Fruit fly (Drosophila melanogaster) whole organism, embryonic: ENCODE results near the gene CG33969.

Source experiments
- BtbVII ChIP-seq: fragments of 200-800 bp; sonication (Bioruptor generic); optimal IDR thresholded peaks from 3 replicates; lab custom pipeline; 2017; ENCODE audit warnings: missing biosample characterization, mild to moderate bottlenecking, missing genetic modification characterization
- Bteb2 ChIP-seq: fragments of 200-800 bp; sonication (Bioruptor generic); optimal IDR thresholded peaks from 2 replicates; lab custom pipeline; 2016; ENCODE audit warnings: missing biosample characterization, missing genetic modification characterization
- CG10321 ChIP-seq: fragments of 200-800 bp; sonication (Bioruptor generic); IDR thresholded peaks from 2 replicates; pipeline ENCODE4 v1.3.6; 2022; ENCODE audit warnings: missing biosample characterization, missing genetic modification characterization
- CG10543 ChIP-seq: fragments of 200-800 bp; sonication (Bioruptor generic); optimal IDR thresholded peaks from 3 replicates; lab custom pipeline; 2017; ENCODE audit warnings: missing biosample characterization, mild to moderate bottlenecking, missing genetic modification characterization, moderate library complexity
- CG10565 ChIP-seq: fragments of 200-800 bp; sonication (Bioruptor generic); optimal IDR thresholded peaks from 3 replicates; lab custom pipeline; 2016; ENCODE audit warnings: missing biosample characterization, mild to moderate bottlenecking, missing genetic modification characterization
- CG10959 ChIP-seq: fragments of 200-800 bp; sonication (Bioruptor generic); IDR thresholded peaks from 2 replicates; pipeline ENCODE4 v1.3.6; 2022; ENCODE audit warnings: missing biosample characterization, missing genetic modification characterization
- CG11247 ChIP-seq: fragments of 200-800 bp; sonication (Bioruptor generic); IDR thresholded peaks from 2 replicates; pipeline ENCODE4 v1.3.6; 2022; ENCODE audit warnings: missing biosample characterization, missing genetic modification characterization
- CG11504 ChIP-seq: fragments of 200-800 bp; sonication (Bioruptor generic); optimal IDR thresholded peaks from 3 replicates; lab custom pipeline; 2019; ENCODE audit warnings: missing biosample characterization, mild to moderate bottlenecking, missing genetic modification characterization, moderate library complexity
- CG1233 ChIP-seq: fragments of 200-800 bp; sonication (Bioruptor generic); optimal IDR thresholded peaks from 4 replicates; lab custom pipeline; 2018; ENCODE audit warnings: missing biosample characterization, mild to moderate bottlenecking, missing genetic modification characterization
- CG15514 ChIP-seq: fragments of 200-800 bp; sonication (Bioruptor generic); optimal IDR thresholded peaks from 3 replicates; lab custom pipeline; 2017; ENCODE audit warnings: missing biosample characterization, missing genetic modification characterization, mild to moderate bottlenecking, moderate library complexity, missing genetic modification reagents
- CG1647 ChIP-seq: fragments of 200-800 bp; sonication (Bioruptor generic); optimal IDR thresholded peaks from 3 replicates; lab custom pipeline; 2016; ENCODE audit warnings: missing biosample characterization, missing genetic modification characterization
- CG17359 ChIP-seq: fragments of 200-800 bp; sonication (Bioruptor generic); optimal IDR thresholded peaks from 3 replicates; lab custom pipeline; 2018; ENCODE audit warnings: missing biosample characterization, mild to moderate bottlenecking, missing genetic modification characterization, moderate library complexity
- CG17612 ChIP-seq: fragments of 200-800 bp; sonication (Bioruptor generic); IDR thresholded peaks from 2 replicates; pipeline ENCODE4 v1.3.6; 2022; ENCODE audit warnings: missing biosample characterization, missing genetic modification characterization
- CG18619 ChIP-seq: fragments of 200-800 bp; sonication (Bioruptor generic); optimal IDR thresholded peaks from 3 replicates; lab custom pipeline; 2017; ENCODE audit warnings: missing biosample characterization, mild to moderate bottlenecking, missing genetic modification characterization
- CG31441 ChIP-seq: fragments of 200-800 bp; sonication (Bioruptor generic); IDR thresholded peaks from 2 replicates; pipeline ENCODE4 v1.3.6; 2022; ENCODE audit warnings: missing biosample characterization, missing genetic modification characterization
- CG34422 ChIP-seq: fragments of 200-800 bp; sonication (Bioruptor generic); IDR thresholded peaks from 3 replicates; pipeline ENCODE4 v1.3.6; 2022; ENCODE audit warnings: missing biosample characterization, missing genetic modification characterization
- CG3726 ChIP-seq: fragments of 200-800 bp; sonication (Bioruptor generic); IDR thresholded peaks from 3 replicates; pipeline ENCODE4, ENCODE4 v1.3.6; 2022; ENCODE audit warnings: missing biosample characterization, missing genetic modification characterization
- CG42726 ChIP-seq: fragments of 200-800 bp; sonication (Bioruptor generic); IDR thresholded peaks from 2 replicates; pipeline ENCODE4 v1.3.6; 2022; ENCODE audit warnings: missing biosample characterization, missing genetic modification characterization; ENCODE audit not compliant: partially characterized antibody
- CG4730 ChIP-seq: fragments of 200-800 bp; sonication (Bioruptor generic); IDR thresholded peaks from 2 replicates; pipeline ENCODE4 v1.3.6; 2022; ENCODE audit warnings: missing biosample characterization, missing genetic modification characterization
- CG6175 ChIP-seq: fragments of 200-800 bp; sonication (Bioruptor generic); IDR thresholded peaks from 3 replicates; pipeline ENCODE4 v1.3.6; 2022; ENCODE audit warnings: missing biosample characterization, missing genetic modification characterization
- CG7556 ChIP-seq: fragments of 200-800 bp; sonication (Bioruptor generic); optimal IDR thresholded peaks from 2 replicates; lab custom pipeline; 2017; ENCODE audit warnings: missing biosample characterization, mild to moderate bottlenecking, missing genetic modification characterization
- CG7745 ChIP-seq: fragments of 200-800 bp; sonication (Bioruptor generic); optimal IDR thresholded peaks from 2 replicates; lab custom pipeline; 2018; ENCODE audit warnings: missing biosample characterization, mild to moderate bottlenecking, missing genetic modification characterization, moderate library complexity
- CG8290 ChIP-seq, 3 experiments: fragments of 200-800 bp; sonication (Bioruptor generic); optimal IDR thresholded peaks; 2 replicates each; lab custom pipeline; 2016 to 2019; ENCODE audit warnings: missing biosample characterization in 3 of 3, missing genetic modification characterization in 3 of 3, mild to moderate bottlenecking in 2 of 3, moderate library complexity in 1 of 3
- CG8765 ChIP-seq: fragments of 200-800 bp; sonication (Bioruptor generic); IDR thresholded peaks from 2 replicates; pipeline ENCODE4 v1.3.6; 2022; ENCODE audit warnings: missing biosample characterization, missing genetic modification characterization
- Eip74EF ChIP-seq, 2 experiments: fragments of 200-800 bp in 1 of 2; fragments of >200 bp in 1 of 2; sonication (Bioruptor generic) in 1 of 2; optimal IDR thresholded peaks; 2 replicates each; lab custom pipeline; 2017 to 2019; ENCODE audit warnings: missing biosample characterization in 2 of 2, missing genetic modification characterization in 2 of 2, mild to moderate bottlenecking in 1 of 2, moderate library complexity in 1 of 2
- Ets97D ChIP-seq: fragments of 200-800 bp; sonication (Bioruptor generic); optimal IDR thresholded peaks from 3 replicates; lab custom pipeline; 2016; ENCODE audit warnings: missing biosample characterization, missing genetic modification characterization
- Fer3 ChIP-seq: fragments of 200-800 bp; sonication (Bioruptor generic); optimal IDR thresholded peaks from 2 replicates; lab custom pipeline; 2018; ENCODE audit warnings: missing biosample characterization, mild to moderate bottlenecking, missing genetic modification characterization, moderate library complexity
- Mad ChIP-seq: fragments of 200-800 bp; sonication (Bioruptor generic); optimal IDR thresholded peaks from 2 replicates; lab custom pipeline; 2016; ENCODE audit warnings: missing biosample characterization, missing genetic modification characterization
- Nf-YA ChIP-seq: fragments of 200-800 bp; sonication (Bioruptor generic); IDR thresholded peaks from 2 replicates; pipeline ENCODE4 v1.3.6; 2022; ENCODE audit warnings: missing biosample characterization, missing genetic modification characterization
- Poxn ChIP-seq: fragments of 200-800 bp; sonication (Bioruptor generic); IDR thresholded peaks from 2 replicates; pipeline ENCODE4 v1.3.6; 2022; ENCODE audit warnings: missing biosample characterization, missing genetic modification characterization
- crc ChIP-seq: fragments of 200-800 bp; sonication (Bioruptor generic); optimal IDR thresholded peaks from 2 replicates; lab custom pipeline; 2016; ENCODE audit warnings: missing biosample characterization, missing genetic modification characterization
- dmrt11E ChIP-seq: fragments of 200-800 bp; sonication (Bioruptor generic); optimal IDR thresholded peaks from 3 replicates; lab custom pipeline; 2018; ENCODE audit warnings: missing biosample characterization, mild to moderate bottlenecking, missing genetic modification characterization, moderate library complexity
- exex ChIP-seq: fragments of 200-800 bp; sonication (Bioruptor generic); optimal IDR thresholded peaks from 4 replicates; lab custom pipeline; 2018; ENCODE audit warnings: missing biosample characterization, mild to moderate bottlenecking, missing genetic modification characterization, moderate library complexity
- fd64A ChIP-seq: fragments of 200-800 bp; sonication (Bioruptor generic); optimal IDR thresholded peaks from 3 replicates; lab custom pipeline; 2018; ENCODE audit warnings: missing biosample characterization, mild to moderate bottlenecking, missing genetic modification characterization
- grau ChIP-seq: fragments of 200-800 bp; optimal IDR thresholded peaks from 3 replicates; lab custom pipeline; 2019; ENCODE audit warnings: missing biosample characterization, mild to moderate bottlenecking, missing genetic modification characterization, moderate library complexity
- grn ChIP-seq: fragments of 200-800 bp; sonication (Bioruptor generic); optimal IDR thresholded peaks from 3 replicates; lab custom pipeline; 2017; ENCODE audit warnings: missing biosample characterization, missing genetic modification characterization
- gro ChIP-seq: fragments of 200-800 bp; sonication (Bioruptor generic); optimal IDR thresholded peaks from 2 replicates; lab custom pipeline; 2016; ENCODE audit warnings: missing biosample characterization, missing genetic modification characterization
- her ChIP-seq: fragments of 200-800 bp; sonication (Bioruptor generic); optimal IDR thresholded peaks from 2 replicates; lab custom pipeline; 2016; ENCODE audit warnings: missing biosample characterization, missing genetic modification characterization
- jing ChIP-seq: fragments of 200-800 bp; sonication (Bioruptor generic); optimal IDR thresholded peaks from 2 replicates; lab custom pipeline; 2018; ENCODE audit warnings: missing biosample characterization, mild to moderate bottlenecking, missing genetic modification characterization
- kni ChIP-seq: fragments of 200-800 bp; sonication (Bioruptor generic); optimal IDR thresholded peaks from 3 replicates; lab custom pipeline; 2017; ENCODE audit warnings: mild to moderate bottlenecking, missing biosample characterization, missing genetic modification reagents, missing genetic modification characterization
- lov ChIP-seq, 2 experiments: fragments of 200-800 bp in 1 of 2; fragments of >200 bp in 1 of 2; sonication (Bioruptor generic) in 1 of 2; IDR thresholded peaks in 1 of 2; optimal IDR thresholded peaks in 1 of 2; 2 replicates in 1 of 2; 3 replicates in 1 of 2; pipeline versions ENCODE4 v1.3.6 to Lab custom; 2017 to 2022; ENCODE audit warnings: missing biosample characterization in 1 of 2, missing genetic modification characterization in 1 of 2
- pb ChIP-seq: fragments of 200-800 bp; sonication (Bioruptor generic); optimal IDR thresholded peaks from 3 replicates; lab custom pipeline; 2016; ENCODE audit warnings: missing biosample characterization, missing genetic modification characterization
- pum ChIP-seq: fragments of 200-800 bp; sonication (Bioruptor generic); optimal IDR thresholded peaks from 2 replicates; lab custom pipeline; 2016; ENCODE audit warnings: missing biosample characterization, missing genetic modification characterization
- rib ChIP-seq: fragments of 200-800 bp; sonication (Bioruptor generic); IDR thresholded peaks from 2 replicates; pipeline ENCODE4 v1.3.6; 2022; ENCODE audit warnings: missing biosample characterization, missing genetic modification characterization
- sim ChIP-seq: fragments of 200-800 bp; sonication (Bioruptor generic); IDR thresholded peaks from 2 replicates; pipeline ENCODE4 v1.3.6; 2022; ENCODE audit warnings: missing biosample characterization, missing genetic modification characterization
- tio ChIP-seq: fragments of 200-800 bp; sonication (Bioruptor generic); optimal IDR thresholded peaks from 2 replicates; lab custom pipeline; 2017; ENCODE audit warnings: missing biosample characterization, missing genetic modification characterization, inconsistent platforms
- ttk ChIP-seq: fragments of 200-800 bp; sonication (Bioruptor generic); IDR thresholded peaks from 2 replicates; pipeline ENCODE4 v2.1.2; 2022; ENCODE audit warnings: missing biosample characterization, missing genetic modification characterization
- unc-4 ChIP-seq: fragments of 200-800 bp; sonication (Bioruptor generic); IDR thresholded peaks from 2 replicates; pipeline ENCODE4 v1.3.6; 2022; ENCODE audit warnings: missing biosample characterization, missing genetic modification characterization; ENCODE audit not compliant: partially characterized antibody
- vnd ChIP-seq: fragments of 200-800 bp; sonication (Bioruptor generic); IDR thresholded peaks from 3 replicates; pipeline ENCODE4 v1.3.6; 2022; ENCODE audit warnings: missing biosample characterization, missing genetic modification characterization; ENCODE audit not compliant: partially characterized antibody
- wor ChIP-seq: fragments of 200-800 bp; sonication (Bioruptor generic); IDR thresholded peaks from 2 replicates; pipeline ENCODE4 v1.3.6; 2022; ENCODE audit warnings: missing biosample characterization, missing genetic modification characterization
- zen2 ChIP-seq: fragments of 200-800 bp; sonication (Bioruptor generic); IDR thresholded peaks from 3 replicates; pipeline ENCODE4 v1.3.6; 2022; ENCODE audit warnings: missing biosample characterization, missing genetic modification characterization; ENCODE audit not compliant: partially characterized antibody

Gene CG33969

DNA sequence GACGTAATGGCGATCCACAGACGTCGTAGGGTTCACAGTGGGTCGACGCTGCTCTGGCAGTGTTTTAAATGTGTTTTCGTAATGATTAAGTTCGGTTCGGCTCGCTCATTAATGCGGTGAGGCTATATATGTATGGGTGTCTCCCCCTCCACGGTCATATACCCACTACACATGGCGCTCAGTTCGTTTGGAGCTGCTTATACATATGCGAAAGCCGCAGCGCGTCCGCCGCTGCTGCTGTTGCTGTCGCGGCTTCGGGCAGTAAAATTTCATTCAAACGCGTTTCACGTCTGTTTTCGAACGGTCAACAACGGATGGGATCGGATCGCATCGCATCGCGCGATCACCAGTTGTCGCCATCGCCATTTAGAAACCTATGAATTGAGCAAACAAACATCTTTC is 7.4 kb downstream of the CG33969 start (continued):
- 0 out of 2 replicates have a peak, but pooled peaks have one; percentile 12 for TF ChIP-seq ttk (GFP tag; lab: Robert Waterston, UW)
- TF ChIP-seq CG10543: peak; percentile 77
- no peak for TF ChIP-seq Ets97D (GFP tag; lab: Kevin White, UChicago)
- TF ChIP-seq wor: no peak
- TF ChIP-seq fd64A (GFP tag; lab: Kevin White, UChicago): no peak
- no peak for TF ChIP-seq Bteb2 (GFP tag; lab: Kevin White, UChicago)
- TF ChIP-seq CG3726: no peak
- no peak for TF ChIP-seq BtbVII (GFP tag; lab: Kevin White, UChicago)
- no peak for TF ChIP-seq Poxn (GFP tag; lab: Robert Waterston, UW)
- TF ChIP-seq sim (GFP tag; lab: Robert Waterston, UW): no peak
- no peak for TF ChIP-seq CG4730 (GFP tag; lab: Robert Waterston, UW)
- TF ChIP-seq jing: no peak
- TF ChIP-seq CG18619 (GFP tag; lab: Kevin White, UChicago): no peak
- no peak for TF ChIP-seq CG10565
- no peak for TF ChIP-seq Mad (GFP tag; lab: Kevin White, UChicago)
- TF ChIP-seq CG42726 (GFP tag; lab: Robert Waterston, UW): no peak
- TF ChIP-seq grn (GFP tag; lab: Kevin White, UChicago): no peak
- no peak for TF ChIP-seq lov (optimal IDR thresholded peaks at IDR 0.05; lab: Kevin White, UChicago)
- TF ChIP-seq lov (GFP tag; IDR thresholded peaks at IDR 0.05; lab: Robert Waterston, UW): no peak
- TF ChIP-seq dmrt11E (tag; lab: Kevin White, UChicago): no peak
- TF ChIP-seq CG11247 (GFP tag; lab: Robert Waterston, UW): no peak
- no peak for TF ChIP-seq vnd (GFP tag; lab: Robert Waterston, UW)
- no peak for TF ChIP-seq CG17612
- TF ChIP-seq CG15514: peak; percentile 14
- no peak for TF ChIP-seq rib (GFP tag; lab: Robert Waterston, UW)
- TF ChIP-seq CG7556 (GFP tag; lab: Kevin White, UChicago): no peak
- no peak for TF ChIP-seq Nf-YA (GFP tag; lab: Robert Waterston, UW)
- TF ChIP-seq CG1647 (GFP tag; lab: Kevin White, UChicago): no peak
- no peak for TF ChIP-seq Eip74EF (GFP tag; optimal IDR thresholded peaks at IDR 0.05; lab: Kevin White, UChicago)
- TF ChIP-seq exex (tag; lab: Kevin White, UChicago): no peak
- no peak for TF ChIP-seq Fer3
- no peak for TF ChIP-seq pum (GFP tag; lab: Kevin White, UChicago)
- TF ChIP-seq unc-4 (GFP tag; lab: Robert Waterston, UW): 0 out of 2 replicates have a peak, but pooled peaks have one; percentile 19
- TF ChIP-seq kni (GFP tag; lab: Kevin White, UChicago): no peak
- no peak for TF ChIP-seq tio (GFP tag; lab: Kevin White, UChicago)
- no peak for TF ChIP-seq CG11504 (tag; lab: Kevin White, UChicago)
- TF ChIP-seq CG34422 (GFP tag; lab: Robert Waterston, UW): no peak
- TF ChIP-seq crc: no peak
- no peak for TF ChIP-seq CG6175
- no peak for TF ChIP-seq zen2 (GFP tag; lab: Robert Waterston, UW)
- TF ChIP-seq CG8765 (GFP tag; lab: Robert Waterston, UW): no peak
- TF ChIP-seq CG7745 (tag; lab: Kevin White, UChicago): no peak
- TF ChIP-seq grau (tag; lab: Kevin White, UChicago): no peak
- no peak for TF ChIP-seq CG10959 (GFP tag; lab: Robert Waterston, UW)
- no peak for TF ChIP-seq gro (GFP tag; lab: Kevin White, UChicago)
- no peak for TF ChIP-seq pb
- TF ChIP-seq CG10321 (GFP tag; lab: Robert Waterston, UW): no peak
- TF ChIP-seq CG1233: no peak
- no peak for TF ChIP-seq her
- no peak for TF ChIP-seq CG31441 (GFP tag; lab: Robert Waterston, UW)
- TF ChIP-seq CG17359: no peak
- no peak for TF ChIP-seq CG8290 (GFP tag; optimal IDR thresholded peaks at IDR 0.05; lab: Kevin White, UChicago)
- TF ChIP-seq CG8290 (tag; optimal IDR thresholded peaks at IDR 0.05; lab: Kevin White, UChicago): peak in 1 of 2 experiments; percentile 34
